Fruit fly (Drosophila melanogaster) whole organism, embryonic: ENCODE measurements around the gene CG10311.

Experiments
- ATbp ChIP-seq: fragments of 200-800 bp; sonication (Bioruptor generic); optimal IDR thresholded peaks from 2 replicates; lab custom pipeline; 2017; ENCODE audit warnings: missing biosample characterization, mild to moderate bottlenecking, missing genetic modification characterization, missing genetic modification reagents
- Adf1 ChIP-seq: fragments of 200-800 bp; sonication (Bioruptor generic); IDR thresholded peaks from 2 replicates; pipeline ENCODE4 v1.3.6; 2022; ENCODE audit warnings: missing biosample characterization, missing genetic modification characterization
- CG10462 ChIP-seq: fragments of 200-800 bp; sonication (Bioruptor generic); optimal IDR thresholded peaks from 2 replicates; lab custom pipeline; 2016; ENCODE audit warnings: missing biosample characterization, missing genetic modification characterization
- CG10959 ChIP-seq: fragments of 200-800 bp; sonication (Bioruptor generic); IDR thresholded peaks from 2 replicates; pipeline ENCODE4 v1.3.6; 2022; ENCODE audit warnings: missing biosample characterization, missing genetic modification characterization
- CG10979 ChIP-seq: fragments of 200-800 bp; sonication (Bioruptor generic); optimal IDR thresholded peaks from 2 replicates; lab custom pipeline; 2018; ENCODE audit warnings: missing biosample characterization, mild to moderate bottlenecking, missing genetic modification characterization, moderate library complexity
- CG1233 ChIP-seq: fragments of 200-800 bp; sonication (Bioruptor generic); optimal IDR thresholded peaks from 4 replicates; lab custom pipeline; 2018; ENCODE audit warnings: missing biosample characterization, mild to moderate bottlenecking, missing genetic modification characterization
- CG14441 ChIP-seq: fragments of 200-800 bp; sonication (Bioruptor generic); IDR thresholded peaks from 2 replicates; pipeline ENCODE4 v1.3.6; 2022; ENCODE audit warnings: missing biosample characterization, missing genetic modification characterization
- CG15696 ChIP-seq: fragments of 200-800 bp; sonication (Bioruptor generic); optimal IDR thresholded peaks from 2 replicates; lab custom pipeline; 2019; ENCODE audit warnings: missing biosample characterization, mild to moderate bottlenecking, missing genetic modification characterization, moderate library complexity
- CG18262 ChIP-seq: fragments of 200-800 bp; optimal IDR thresholded peaks from 3 replicates; lab custom pipeline; 2019; ENCODE audit warnings: missing biosample characterization, mild to moderate bottlenecking, missing genetic modification characterization, moderate library complexity
- CG18619 ChIP-seq: fragments of 200-800 bp; sonication (Bioruptor generic); optimal IDR thresholded peaks from 3 replicates; lab custom pipeline; 2017; ENCODE audit warnings: missing biosample characterization, mild to moderate bottlenecking, missing genetic modification characterization
- CG2202 ChIP-seq: fragments of 200-800 bp; sonication (Bioruptor generic); optimal IDR thresholded peaks from 2 replicates; lab custom pipeline; 2018; ENCODE audit warnings: missing biosample characterization, mild to moderate bottlenecking, missing genetic modification characterization
- CG30431 ChIP-seq: fragments of 200-800 bp; sonication (Bioruptor generic); optimal IDR thresholded peaks from 2 replicates; lab custom pipeline; 2017; ENCODE audit warnings: missing biosample characterization, missing genetic modification characterization
- CG32532 ChIP-seq: fragments of 200-800 bp; sonication (Bioruptor generic); IDR thresholded peaks from 2 replicates; pipeline ENCODE4 v1.3.6; 2022; ENCODE audit warnings: missing biosample characterization, missing genetic modification characterization
- CG32772 ChIP-seq: fragments of 200-800 bp; sonication (Bioruptor generic); IDR thresholded peaks from 2 replicates; pipeline ENCODE4 v1.3.6; 2022; ENCODE audit warnings: missing biosample characterization, missing genetic modification characterization
- CG33213 ChIP-seq: fragments of 200-800 bp; sonication (Bioruptor generic); optimal IDR thresholded peaks from 3 replicates; lab custom pipeline; 2016; ENCODE audit warnings: missing biosample characterization, missing genetic modification characterization
- CG34376 ChIP-seq: fragments of 200-800 bp; sonication (Bioruptor generic); optimal IDR thresholded peaks from 2 replicates; lab custom pipeline; 2018; ENCODE audit warnings: missing biosample characterization, mild to moderate bottlenecking, missing genetic modification characterization
- CG3838 ChIP-seq: fragments of 200-800 bp; sonication (Bioruptor generic); optimal IDR thresholded peaks from 3 replicates; lab custom pipeline; 2016; ENCODE audit warnings: missing biosample characterization, missing genetic modification characterization
- CG7745 ChIP-seq: fragments of 200-800 bp; sonication (Bioruptor generic); optimal IDR thresholded peaks from 2 replicates; lab custom pipeline; 2018; ENCODE audit warnings: missing biosample characterization, mild to moderate bottlenecking, missing genetic modification characterization, moderate library complexity
- CG7963 ChIP-seq: fragments of 200-800 bp; sonication (Bioruptor generic); IDR thresholded peaks from 3 replicates; pipeline ENCODE4 v1.3.6; 2022; ENCODE audit warnings: missing biosample characterization, missing genetic modification characterization; ENCODE audit not compliant: partially characterized antibody
- CG8765 ChIP-seq: fragments of 200-800 bp; sonication (Bioruptor generic); IDR thresholded peaks from 2 replicates; pipeline ENCODE4 v1.3.6; 2022; ENCODE audit warnings: missing biosample characterization, missing genetic modification characterization
- CG9437 ChIP-seq: fragments of 200-800 bp; sonication (Bioruptor generic); optimal IDR thresholded peaks from 2 replicates; lab custom pipeline; 2018; ENCODE audit warnings: missing biosample characterization, mild to moderate bottlenecking, missing genetic modification characterization
- CG9797 ChIP-seq: fragments of 200-800 bp; sonication (Bioruptor generic); optimal IDR thresholded peaks from 3 replicates; lab custom pipeline; 2018; ENCODE audit warnings: missing biosample characterization, mild to moderate bottlenecking, missing genetic modification characterization
- CTCF ChIP-seq: fragments of 200-800 bp; sonication (Bioruptor generic); optimal IDR thresholded peaks from 2 replicates; lab custom pipeline; 2017; ENCODE audit warnings: missing biosample characterization, mild to moderate bottlenecking, missing genetic modification characterization, moderate library complexity
- CkIIα-i1 ChIP-seq: fragments of 200-800 bp; sonication (Bioruptor generic); IDR thresholded peaks from 2 replicates; pipeline ENCODE4 v1.3.6; 2022; ENCODE audit warnings: missing biosample characterization, missing genetic modification characterization
- Dip2 ChIP-seq: fragments of 200-800 bp; sonication (Bioruptor generic); IDR thresholded peaks from 2 replicates; pipeline ENCODE4 v1.3.6; 2022; ENCODE audit warnings: missing biosample characterization, missing genetic modification characterization
- Doc2 ChIP-seq: fragments of 200-800 bp; sonication (Bioruptor generic); IDR thresholded peaks from 2 replicates; pipeline ENCODE4 v1.3.6; 2022; ENCODE audit warnings: missing biosample characterization, missing genetic modification characterization
- Drgx ChIP-seq: fragments of 200-800 bp; sonication (Bioruptor generic); IDR thresholded peaks from 2 replicates; pipeline ENCODE4 v1.3.6; 2022; ENCODE audit warnings: missing biosample characterization, missing genetic modification characterization
- E2f2 ChIP-seq: fragments of 200-800 bp; sonication (Bioruptor generic); IDR thresholded peaks from 2 replicates; pipeline ENCODE4 v1.3.6; 2022; ENCODE audit warnings: missing biosample characterization, missing genetic modification characterization
- Fer2 ChIP-seq: fragments of 200-800 bp; sonication (Bioruptor generic); optimal IDR thresholded peaks from 2 replicates; lab custom pipeline; 2018; ENCODE audit warnings: missing biosample characterization, mild to moderate bottlenecking, missing genetic modification characterization, moderate library complexity
- Gsc ChIP-seq: fragments of 200-800 bp; sonication (Bioruptor generic); IDR thresholded peaks from 2 replicates; pipeline ENCODE4 v1.3.6; 2022; ENCODE audit warnings: missing biosample characterization, missing genetic modification characterization
- Gug ChIP-seq: fragments of 200-800 bp; sonication (Bioruptor generic); IDR thresholded peaks from 4 replicates; pipeline ENCODE4 v1.3.6; 2022; ENCODE audit warnings: missing biosample characterization, missing genetic modification characterization
- HLH4C ChIP-seq: fragments of 200-800 bp; sonication (Bioruptor generic); IDR thresholded peaks from 3 replicates; pipeline ENCODE4 v1.3.6; 2022; ENCODE audit warnings: missing biosample characterization, missing genetic modification characterization; ENCODE audit not compliant: partially characterized antibody
- Jarid2 ChIP-seq: fragments of 200-800 bp; sonication (Bioruptor generic); optimal IDR thresholded peaks from 3 replicates; lab custom pipeline; 2017; ENCODE audit warnings: mild to moderate bottlenecking, missing biosample characterization, missing genetic modification reagents, missing genetic modification characterization
- Lhr ChIP-seq: fragments of 200-800 bp; sonication (Bioruptor generic); optimal IDR thresholded peaks from 3 replicates; lab custom pipeline; 2017; ENCODE audit warnings: mild to moderate bottlenecking, missing biosample characterization, missing genetic modification reagents, missing genetic modification characterization
- Lpt ChIP-seq: fragments of >200 bp; optimal IDR thresholded peaks from 2 replicates; lab custom pipeline; 2018; ENCODE audit warnings: missing biosample characterization, missing genetic modification characterization
- Mad ChIP-seq: fragments of 200-800 bp; sonication (Bioruptor generic); optimal IDR thresholded peaks from 2 replicates; lab custom pipeline; 2016; ENCODE audit warnings: missing biosample characterization, missing genetic modification characterization
- NC2β ChIP-seq: fragments of 200-800 bp; sonication (Bioruptor generic); optimal IDR thresholded peaks from 2 replicates; lab custom pipeline; 2016; ENCODE audit warnings: missing biosample characterization, missing genetic modification characterization
- Neu2 ChIP-seq: fragments of 200-800 bp; sonication (Bioruptor generic); optimal IDR thresholded peaks from 3 replicates; lab custom pipeline; 2016; ENCODE audit warnings: missing biosample characterization, missing genetic modification characterization, borderline replicate concordance
- cas ChIP-seq: fragments of 200-800 bp; sonication (Bioruptor generic); IDR thresholded peaks from 2 replicates; pipeline ENCODE4 v1.3.6; 2022; ENCODE audit warnings: missing biosample characterization, missing genetic modification characterization
- dmrt11E ChIP-seq: fragments of 200-800 bp; sonication (Bioruptor generic); optimal IDR thresholded peaks from 3 replicates; lab custom pipeline; 2018; ENCODE audit warnings: missing biosample characterization, mild to moderate bottlenecking, missing genetic modification characterization, moderate library complexity
- fd102C ChIP-seq: fragments of 200-800 bp; sonication (Bioruptor generic); optimal IDR thresholded peaks from 2 replicates; lab custom pipeline; 2018; ENCODE audit warnings: missing biosample characterization, mild to moderate bottlenecking, missing genetic modification characterization, moderate library complexity
- mirr ChIP-seq: fragments of 200-800 bp; sonication (Bioruptor generic); optimal IDR thresholded peaks from 3 replicates; lab custom pipeline; 2018; ENCODE audit warnings: missing biosample characterization, mild to moderate bottlenecking, missing genetic modification characterization
- pan ChIP-seq, 4 experiments: fragments of >200 bp in 3 of 4; fragments of 200-800 bp in 1 of 4; sonication (Bioruptor generic) in 1 of 4; optimal IDR thresholded peaks in 3 of 4; IDR thresholded peaks in 1 of 4; 2 replicates each; pipeline versions ENCODE4 v1.3.6 to Lab custom; 2017 to 2022; ENCODE audit warnings: missing biosample characterization in 2 of 4, missing genetic modification characterization in 2 of 4, mixed read lengths in 1 of 4
- ranshi ChIP-seq: fragments of 200-800 bp; sonication (Bioruptor generic); IDR thresholded peaks from 2 replicates; pipeline ENCODE4 v1.3.6; 2022; ENCODE audit warnings: missing biosample characterization, missing genetic modification characterization
- run ChIP-seq: fragments of 200-800 bp; sonication (Bioruptor generic); optimal IDR thresholded peaks from 3 replicates; lab custom pipeline; 2018; ENCODE audit warnings: missing biosample characterization, mild to moderate bottlenecking, missing genetic modification characterization
- sc ChIP-seq, 3 experiments: fragments of >200 bp in 2 of 3; fragments of 200-800 bp in 1 of 3; sonication (Bioruptor generic) in 1 of 3; optimal IDR thresholded peaks; 2 replicates in 2 of 3; 3 replicates in 1 of 3; lab custom pipeline; 2017; ENCODE audit warnings: mild to moderate bottlenecking in 1 of 3, missing biosample characterization in 1 of 3, missing genetic modification characterization in 1 of 3, missing genetic modification reagents in 1 of 3
- sug ChIP-seq: fragments of 200-800 bp; optimal IDR thresholded peaks from 2 replicates; lab custom pipeline; 2019; ENCODE audit warnings: missing biosample characterization, mild to moderate bottlenecking, missing genetic modification characterization, moderate library complexity
- tap ChIP-seq: fragments of 200-800 bp; optimal IDR thresholded peaks from 3 replicates; lab custom pipeline; 2019; ENCODE audit warnings: missing biosample characterization, mild to moderate bottlenecking, missing genetic modification characterization, moderate library complexity
- tup ChIP-seq: fragments of 200-800 bp; sonication (Bioruptor generic); optimal IDR thresholded peaks from 2 replicates; lab custom pipeline; 2016; ENCODE audit warnings: missing biosample characterization, mild to moderate bottlenecking, missing genetic modification characterization, moderate library complexity
- z ChIP-seq: fragments of 200-800 bp; sonication (Bioruptor generic); IDR thresholded peaks from 3 replicates; pipeline ENCODE4 v1.3.6; 2022; ENCODE audit warnings: missing biosample characterization, missing genetic modification characterization

CG10311 gene

dm6 chr3R:16331809-16332343, 24.9 kb downstream of the CG10311 start (continued):
- TF ChIP-seq NC2β (GFP tag; lab: Kevin White, UChicago) (peak; percentile 39), dmrt11E (tag; lab: Kevin White, UChicago) (peak; percentile 79), Adf1 (GFP tag; lab: Robert Waterston, UW) (no peak), CG2202 (tag; lab: Kevin White, UChicago) (peak; percentile 88), Jarid2 (GFP tag; lab: Kevin White, UChicago) (no peak), CG33213 (GFP tag; lab: Kevin White, UChicago) (peak; percentile 73), CG10462 (GFP tag; lab: Kevin White, UChicago) (peak; percentile 23), CG32772 (0 out of 2 replicates have a peak, but pooled peaks have one; percentile 21), CG1233 (GFP tag; lab: Kevin White, UChicago) (peak; percentile 73), ATbp (GFP tag; lab: Kevin White, UChicago) (peak; percentile 83), CG7963 (GFP tag; lab: Robert Waterston, UW) (no peak), CG9797 (GFP tag; lab: Kevin White, UChicago) (peak; percentile 21), CG7745 (peak; percentile 77), CG9437 (peak; percentile 9), Mad (GFP tag; lab: Kevin White, UChicago) (peak; percentile 33), fd102C (GFP tag; lab: Kevin White, UChicago) (no peak), CG34376 (peak; percentile 18), Gug (GFP tag; lab: Robert Waterston, UW) (no peak), ranshi (peak; percentile 11; the same call in 1 of the 2 replicates), Doc2 (GFP tag; lab: Robert Waterston, UW) (no peak), Neu2 (GFP tag; lab: Kevin White, UChicago) (no peak), CG15696 (tag; lab: Kevin White, UChicago) (peak; percentile 51), CG14441 (GFP tag; lab: Robert Waterston, UW) (peak; percentile 48; the same call in 1 of the 2 replicates), CTCF (GFP tag; lab: Kevin White, UChicago) (no peak), CG10959 (GFP tag; lab: Robert Waterston, UW) (no peak), Lpt (GFP tag; lab: Kevin White, UChicago) (no peak), run (tag; lab: Kevin White, UChicago) (peak; percentile 11), mirr (GFP tag; lab: Kevin White, UChicago) (peak; percentile 72), Lhr (GFP tag; lab: Kevin White, UChicago) (peak; percentile 78), tup (GFP tag; lab: Kevin White, UChicago) (peak; percentile 44), CG30431 (peak; percentile 44), CG8765 (GFP tag; lab: Robert Waterston, UW) (no peak), Dip2 (no peak), Fer2 (peak; percentile 50), CG18262 (tag; lab: Kevin White, UChicago) (peak; percentile 68), E2f2 (peak; percentile 58; the same call in 1 of the 2 replicates), CkIIα-i1 (no peak), CG32532 (GFP tag; lab: Robert Waterston, UW) (no peak; the same call in 1 of the 2 replicates), CG3838 (GFP tag; lab: Kevin White, UChicago) (peak; percentile 58), sc (optimal IDR thresholded peaks at IDR 0.05; lab: Kevin White, UChicago) (no peak), sc (GFP tag; optimal IDR thresholded peaks at IDR 0.05; lab: Kevin White, UChicago) (peak; percentile 83), z (GFP tag; lab: Robert Waterston, UW) (peak; percentile 64; the same call in 1 of the 3 replicates), Gsc (GFP tag; lab: Robert Waterston, UW) (no peak), tap (tag; lab: Kevin White, UChicago) (peak; percentile 16), HLH4C (GFP tag; lab: Robert Waterston, UW) (no peak), sug (peak; percentile 38), Drgx (GFP tag; lab: Robert Waterston, UW) (no peak), CG10979 (tag; lab: Kevin White, UChicago) (peak; percentile 42), CG18619 (GFP tag; lab: Kevin White, UChicago) (peak; percentile 74), pan (optimal IDR thresholded peaks at IDR 0.05; lab: Kevin White, UChicago) (no peak), pan (GFP tag; optimal IDR thresholded peaks at IDR 0.05 in 1 of 2, IDR thresholded peaks at IDR 0.05 in 1 of 2) (peak in 1 of 2 experiments; percentile 38), cas (GFP tag; lab: Robert Waterston, UW) (no peak)
